Worm (Caenorhabditis elegans) whole organism, L1 larva: Measurements from ENCODE around the gene rab-14.
A peak's percentile ranks its signal among the peaks of the same experiment; 100 is the strongest.

ENCODE experiments used
- C04F5.9 ChIP-seq: sonication (generic microtip); optimal IDR thresholded peaks from 2 replicates; lab custom pipeline; 2016; ENCODE audit warnings: missing genetic modification characterization, missing compliant biosample characterization
- C16A3.4 ChIP-seq: fragments of 150-350 bp; optimal IDR thresholded peaks from 2 replicates; lab custom pipeline; 2014; ENCODE audit warnings: missing biosample characterization, missing genetic modification characterization
- C34B4.2 ChIP-seq: sonication (generic microtip); optimal IDR thresholded peaks from 2 replicates; lab custom pipeline; 2017; ENCODE audit warnings: mild to moderate bottlenecking, missing genetic modification characterization, missing compliant biosample characterization
- alr-1 ChIP-seq: fragments of 200-800 bp; sonication (Bioruptor generic); optimal IDR thresholded peaks from 2 replicates; lab custom pipeline; 2018; ENCODE audit warnings: borderline replicate concordance, mild to moderate bottlenecking, missing genetic modification characterization, missing compliant biosample characterization
- ama-1 ChIP-seq: fragments of 150-350 bp; optimal IDR thresholded peaks from 2 replicates; lab custom pipeline; 2014
- ceh-63 ChIP-seq: fragments of 200-800 bp; sonication (Bioruptor generic); optimal IDR thresholded peaks from 2 replicates; lab custom pipeline; 2018; ENCODE audit warnings: mild to moderate bottlenecking, missing genetic modification characterization, missing compliant biosample characterization
- ceh-8 ChIP-seq: fragments of 200-800 bp; sonication (Bioruptor generic); optimal IDR thresholded peaks from 2 replicates; lab custom pipeline; 2018; ENCODE audit warnings: mild to moderate bottlenecking, missing genetic modification characterization, moderate library complexity, missing compliant biosample characterization
- dpl-1 ChIP-seq, 3 experiments: fragments of 150-350 bp in 2 of 3; sonication (generic microtip) in 1 of 3; optimal IDR thresholded peaks; 2 replicates each; lab custom pipeline; 2014 to 2017; ENCODE audit warnings: missing biosample characterization in 3 of 3, missing genetic modification characterization in 3 of 3, missing genetic modification reagents in 3 of 3
- egl-27 ChIP-seq, 2 experiments: fragments of 150-350 bp in 1 of 2; sonication (generic microtip); optimal IDR thresholded peaks; 3 replicates each; lab custom pipeline; 2017 to 2018; ENCODE audit warnings: missing biosample characterization in 2 of 2, missing genetic modification characterization in 2 of 2, missing genetic modification reagents in 2 of 2
- hlh-17 ChIP-seq: fragments of 200-800 bp; sonication (Bioruptor generic); optimal IDR thresholded peaks from 2 replicates; lab custom pipeline; 2018; ENCODE audit warnings: missing genetic modification characterization, mild to moderate bottlenecking, missing compliant biosample characterization, moderate library complexity, borderline replicate concordance
- hpl-2 ChIP-seq: fragments of 150-350 bp; optimal IDR thresholded peaks from 2 replicates; lab custom pipeline; 2014; ENCODE audit warnings: missing biosample characterization, missing genetic modification reagents, missing genetic modification characterization
- isw-1 ChIP-seq: fragments of 200-800 bp; sonication (Bioruptor generic); IDR thresholded peaks from 2 replicates; pipeline ENCODE4 v1.3.6; 2022; ENCODE audit warnings: missing genetic modification characterization, missing compliant biosample characterization
- jun-1 ChIP-seq: fragments of 150-350 bp; optimal IDR thresholded peaks from 2 replicates; lab custom pipeline; 2014; ENCODE audit warnings: missing biosample characterization, missing genetic modification reagents, missing genetic modification characterization
- lin-14 ChIP-seq: fragments of 200-800 bp; sonication (Bioruptor generic); optimal IDR thresholded peaks from 2 replicates; lab custom pipeline; 2018; ENCODE audit warnings: mild to moderate bottlenecking, missing genetic modification characterization, moderate library complexity, missing compliant biosample characterization
- lin-15B ChIP-seq: fragments of 150-350 bp; sonication (generic microtip); optimal IDR thresholded peaks from 3 replicates; lab custom pipeline; 2014; ENCODE audit warnings: missing biosample characterization, missing genetic modification characterization
- lsy-2 ChIP-seq, 2 experiments: fragments of 150-350 bp; optimal IDR thresholded peaks; 2 replicates each; lab custom pipeline; 2014; ENCODE audit warnings: missing biosample characterization in 2 of 2, missing genetic modification characterization in 2 of 2
- mab-9 ChIP-seq: fragments of 200-800 bp; sonication (Bioruptor generic); IDR thresholded peaks from 2 replicates; pipeline ENCODE4 v1.3.6; 2022; ENCODE audit warnings: missing genetic modification reagents, missing genetic modification characterization, missing compliant biosample characterization
- mdl-1 ChIP-seq, 2 experiments: fragments of 150-350 bp; optimal IDR thresholded peaks; 2 replicates each; lab custom pipeline; 2014 to 2017; ENCODE audit warnings: missing biosample characterization in 2 of 2, missing genetic modification characterization in 2 of 2, inconsistent platforms in 1 of 2
- mep-1 ChIP-seq: fragments of 150-350 bp; optimal IDR thresholded peaks from 2 replicates; lab custom pipeline; 2014; ENCODE audit warnings: missing biosample characterization, missing genetic modification characterization
- nhr-11 ChIP-seq: fragments of 150-350 bp; optimal IDR thresholded peaks from 2 replicates; lab custom pipeline; 2014; ENCODE audit warnings: missing biosample characterization, missing genetic modification characterization
- nhr-19 ChIP-seq: fragments of 200-800 bp; sonication (Bioruptor generic); conservative IDR thresholded peaks from 2 replicates; pipeline ENCODE4 v1.3.6; 2022; ENCODE audit warnings: missing genetic modification characterization, missing compliant biosample characterization
- nhr-20 ChIP-seq: sonication (generic microtip); optimal IDR thresholded peaks from 2 replicates; lab custom pipeline; 2016; ENCODE audit warnings: mild to moderate bottlenecking, missing genetic modification characterization, missing compliant biosample characterization
- nhr-28 ChIP-seq: fragments of 150-350 bp; optimal IDR thresholded peaks from 2 replicates; lab custom pipeline; 2014; ENCODE audit warnings: missing biosample characterization, missing genetic modification characterization
- nhr-47 ChIP-seq: sonication (generic microtip); optimal IDR thresholded peaks from 2 replicates; lab custom pipeline; 2016; ENCODE audit warnings: mild to moderate bottlenecking, missing genetic modification characterization, moderate library complexity, missing compliant biosample characterization
- nhr-71 ChIP-seq: sonication (generic microtip); optimal IDR thresholded peaks from 2 replicates; lab custom pipeline; 2016; ENCODE audit warnings: mild to moderate bottlenecking, missing genetic modification characterization, moderate library complexity, missing compliant biosample characterization
- nhr-77 ChIP-seq: fragments of 150-350 bp; optimal IDR thresholded peaks from 2 replicates; lab custom pipeline; 2014; ENCODE audit warnings: missing biosample characterization, missing genetic modification characterization
- nhr-84 ChIP-seq: sonication (generic microtip); optimal IDR thresholded peaks from 2 replicates; lab custom pipeline; 2017; ENCODE audit warnings: missing biosample characterization, missing genetic modification characterization
- nhr-85 ChIP-seq: sonication (generic microtip); peaks from one replicate; lab custom pipeline; 2016; ENCODE audit warnings: missing genetic modification characterization, inconsistent platforms, missing compliant biosample characterization
- nhr-90 ChIP-seq: sonication (generic microtip); optimal IDR thresholded peaks from 2 replicates; lab custom pipeline; 2016; ENCODE audit warnings: mild to moderate bottlenecking, missing genetic modification characterization, missing compliant biosample characterization; ENCODE audit not compliant: poor library complexity
- pqm-1 ChIP-seq: sonication (generic microtip); optimal IDR thresholded peaks from 3 replicates; lab custom pipeline; 2017; ENCODE audit warnings: missing biosample characterization, missing genetic modification characterization
- rnt-1 ChIP-seq: sonication (generic microtip); optimal IDR thresholded peaks from 2 replicates; lab custom pipeline; 2016; ENCODE audit warnings: mild to moderate bottlenecking, missing genetic modification characterization, moderate library complexity, missing compliant biosample characterization
- snpc-4 ChIP-seq: fragments of 150-350 bp; optimal IDR thresholded peaks from 2 replicates; lab custom pipeline; 2014; ENCODE audit warnings: missing biosample characterization, missing genetic modification characterization
- snu-23 ChIP-seq: sonication (generic microtip); optimal IDR thresholded peaks from 2 replicates; lab custom pipeline; 2016; ENCODE audit warnings: missing genetic modification characterization, missing compliant biosample characterization
- sox-4 ChIP-seq: sonication (generic microtip); optimal IDR thresholded peaks from 2 replicates; lab custom pipeline; 2016; ENCODE audit warnings: missing genetic modification characterization, missing compliant biosample characterization
- sptf-1 ChIP-seq: fragments of 150-350 bp; optimal IDR thresholded peaks from 2 replicates; lab custom pipeline; 2014; ENCODE audit warnings: missing biosample characterization, missing genetic modification characterization
- sup-37 ChIP-seq: fragments of 200-800 bp; sonication (Bioruptor generic); optimal IDR thresholded peaks from 2 replicates; lab custom pipeline; 2018; ENCODE audit warnings: mild to moderate bottlenecking, missing genetic modification characterization, missing compliant biosample characterization
- swsn-7 ChIP-seq: sonication (generic microtip); optimal IDR thresholded peaks from 2 replicates; lab custom pipeline; 2016; ENCODE audit warnings: missing genetic modification characterization, missing compliant biosample characterization
- tbx-2 ChIP-seq: sonication (generic microtip); optimal IDR thresholded peaks from 2 replicates; lab custom pipeline; 2016; ENCODE audit warnings: missing genetic modification characterization, missing compliant biosample characterization
- unc-30 ChIP-seq: sonication (generic microtip); optimal IDR thresholded peaks from 2 replicates; lab custom pipeline; 2017; ENCODE audit warnings: missing biosample characterization, missing genetic modification characterization
- unc-62 ChIP-seq: fragments of 150-350 bp; optimal IDR thresholded peaks from 2 replicates; lab custom pipeline; 2014; ENCODE audit warnings: missing biosample characterization, missing genetic modification reagents, missing genetic modification characterization
- unc-86 ChIP-seq: sonication (generic microtip); optimal IDR thresholded peaks from 2 replicates; lab custom pipeline; 2016; ENCODE audit warnings: missing genetic modification characterization, missing compliant biosample characterization
- unc-98 ChIP-seq: fragments of 200-800 bp; sonication (Bioruptor generic); IDR thresholded peaks from 2 replicates; pipeline ENCODE4 v1.3.6; 2022; ENCODE audit warnings: missing genetic modification characterization, missing compliant biosample characterization
- vab-15 ChIP-seq: sonication (generic microtip); optimal IDR thresholded peaks from 2 replicates; lab custom pipeline; 2017; ENCODE audit warnings: missing genotype, mild to moderate bottlenecking, missing genetic modification characterization, missing compliant biosample characterization
- ztf-11 ChIP-seq, 2 experiments: sonication (generic microtip); optimal IDR thresholded peaks; 2 replicates each; lab custom pipeline; 2016 to 2017; ENCODE audit warnings: missing genetic modification characterization in 2 of 2, missing biosample characterization in 1 of 2, missing compliant biosample characterization in 1 of 2
- ztf-4 ChIP-seq: fragments of 150-350 bp; optimal IDR thresholded peaks from 2 replicates; lab custom pipeline; 2014; ENCODE audit warnings: missing biosample characterization, missing genetic modification characterization

Gene rab-14

DNA sequence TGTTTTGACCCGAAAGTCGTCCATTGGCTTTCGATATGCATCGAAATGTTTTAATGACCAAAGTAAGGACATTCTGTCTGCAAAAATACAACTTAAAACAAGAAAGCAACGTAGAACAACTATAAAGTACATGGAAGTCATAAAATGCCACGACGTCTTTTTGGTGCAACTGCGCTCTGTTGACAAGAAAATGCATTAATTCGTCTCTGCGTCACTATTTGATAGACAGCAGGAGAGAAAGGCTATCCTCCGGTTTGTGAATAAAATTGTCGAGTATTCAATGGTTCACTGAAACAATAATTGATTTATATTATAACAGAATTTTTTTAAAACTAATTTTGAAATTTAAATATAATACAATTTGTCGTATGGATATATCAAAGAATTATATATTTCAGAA is 10.0 kb upstream of the rab-14 start, which contains the start of gene ergi-3 (continued):
- TF ChIP-seq isw-1, result no peak
- TF ChIP-seq nhr-90 (tag; lab: Kevin White, UChicago), result peak; percentile 23
- no peak for TF ChIP-seq ztf-4 (tag; lab: Kevin White, UChicago)
- no peak for TF ChIP-seq ceh-63 (GFP tag; lab: Kevin White, UChicago)
- TF ChIP-seq unc-98 (GFP tag; lab: Robert Waterston, UW), result no peak
- TF ChIP-seq ceh-8 (GFP tag; lab: Kevin White, UChicago), result no peak
- TF ChIP-seq C34B4.2 (tag; lab: Kevin White, UChicago), result no peak
- no peak for TF ChIP-seq unc-30 (tag; lab: Kevin White, UChicago)
- TF ChIP-seq vab-15, result no peak
- TF ChIP-seq ama-1 (lab: Kevin White, UChicago), result no peak
- TF ChIP-seq mdl-1 (tag; optimal IDR thresholded peaks at IDR 0.05; lab: Kevin White, UChicago), result peak in 1 of 2 experiments; percentile 60
- peak; percentile 29 for TF ChIP-seq nhr-84
- TF ChIP-seq snpc-4 (tag; lab: Kevin White, UChicago), result peak; percentile 47
- no peak for TF ChIP-seq unc-62
- peak; percentile 5 for TF ChIP-seq jun-1 (tag; lab: Kevin White, UChicago)
- peak; percentile 78 for TF ChIP-seq snu-23
- TF ChIP-seq sup-37, result no peak
- TF ChIP-seq lin-14 (GFP tag; lab: Kevin White, UChicago), result peak; percentile 92
- TF ChIP-seq dpl-1 (GFP tag; optimal IDR thresholded peaks at IDR 0.05; lab: Kevin White, UChicago), result peak in 2 of 3 experiments; percentile 28 to 57
- peak; percentile 54 for TF ChIP-seq nhr-47 (tag; lab: Kevin White, UChicago)
- no peak for TF ChIP-seq nhr-85 (tag; lab: Kevin White, UChicago)
- no peak for TF ChIP-seq C04F5.9 (tag; lab: Kevin White, UChicago)
- peak; percentile 64 for TF ChIP-seq nhr-20
- peak; percentile 56 for TF ChIP-seq swsn-7
- no peak for TF ChIP-seq mab-9 (GFP tag; lab: Robert Waterston, UW)
- peak; percentile 67 for TF ChIP-seq nhr-71 (tag; lab: Kevin White, UChicago)
- TF ChIP-seq hpl-2 (GFP tag; lab: Kevin White, UChicago), result peak; percentile 35
- peak; percentile 12 for TF ChIP-seq nhr-77 (tag; lab: Kevin White, UChicago)
- TF ChIP-seq egl-27 (tag; optimal IDR thresholded peaks at IDR 0.05; lab: Kevin White, UChicago), result no peak
- TF ChIP-seq mep-1, result peak; percentile 86
- 0 out of 2 replicates have a peak, but pooled peaks have one; percentile 16 for TF ChIP-seq nhr-19
- TF ChIP-seq C16A3.4 (tag; lab: Kevin White, UChicago), result peak; percentile 73
- no peak for TF ChIP-seq nhr-28 (tag; lab: Kevin White, UChicago)
- no peak for TF ChIP-seq pqm-1
- TF ChIP-seq nhr-11 (tag; lab: Kevin White, UChicago), result no peak
- TF ChIP-seq tbx-2 (tag; lab: Kevin White, UChicago), result peak; percentile 30
- TF ChIP-seq ztf-11 (tag; optimal IDR thresholded peaks at IDR 0.05; lab: Kevin White, UChicago), result no peak
- no peak for TF ChIP-seq alr-1 (tag; lab: Kevin White, UChicago)
- peak; percentile 58 for TF ChIP-seq lin-15B
- no peak for TF ChIP-seq sox-4 (tag; lab: Kevin White, UChicago)
- peak; percentile 47 to 82 for TF ChIP-seq lsy-2 (tag; optimal IDR thresholded peaks at IDR 0.05; lab: Kevin White, UChicago)
- no peak for TF ChIP-seq unc-86
- no peak for TF ChIP-seq sptf-1 (tag; lab: Kevin White, UChicago)
- peak; percentile 17 for TF ChIP-seq rnt-1 (tag; lab: Kevin White, UChicago)
- TF ChIP-seq hlh-17, result no peak
